Worm (Caenorhabditis elegans) whole organism, L1 larva: Measurements from ENCODE around the gene lgc-19.
A peak's percentile ranks its signal among the peaks of the same experiment; 100 is the strongest.

Source experiments
- C04F5.9 ChIP-seq: sonication (generic microtip); optimal IDR thresholded peaks from 2 replicates; lab custom pipeline; 2016; ENCODE audit warnings: missing genetic modification characterization, missing compliant biosample characterization
- aly-2 ChIP-seq: fragments of 150-350 bp; optimal IDR thresholded peaks from 2 replicates; lab custom pipeline; 2014; ENCODE audit warnings: missing biosample characterization, missing genetic modification characterization
- ama-1 ChIP-seq: fragments of 150-350 bp; optimal IDR thresholded peaks from 2 replicates; lab custom pipeline; 2014
- ceh-63 ChIP-seq: fragments of 200-800 bp; sonication (Bioruptor generic); optimal IDR thresholded peaks from 2 replicates; lab custom pipeline; 2018; ENCODE audit warnings: mild to moderate bottlenecking, missing genetic modification characterization, missing compliant biosample characterization
- dpl-1 ChIP-seq, 3 experiments: fragments of 150-350 bp in 2 of 3; sonication (generic microtip) in 1 of 3; optimal IDR thresholded peaks; 2 replicates each; lab custom pipeline; 2014 to 2017; ENCODE audit warnings: missing biosample characterization in 3 of 3, missing genetic modification characterization in 3 of 3, missing genetic modification reagents in 3 of 3
- efl-1 ChIP-seq, 4 experiments: fragments of 150-350 bp; optimal IDR thresholded peaks in 3 of 4; peaks in 1 of 4; 1 replicate in 1 of 4; 2 replicates in 3 of 4; lab custom pipeline; 2014; ENCODE audit warnings: missing biosample characterization in 2 of 4, missing genetic modification characterization in 2 of 4, missing genetic modification reagents in 2 of 4
- efl-3 ChIP-seq: fragments of 200-800 bp; sonication (Bioruptor generic); optimal IDR thresholded peaks from 2 replicates; lab custom pipeline; 2018; ENCODE audit warnings: mild to moderate bottlenecking, missing genetic modification characterization, missing compliant biosample characterization
- fkh-4 ChIP-seq: sonication (generic microtip); optimal IDR thresholded peaks from 2 replicates; lab custom pipeline; 2016; ENCODE audit warnings: missing compliant biosample characterization, missing genetic modification characterization, borderline replicate concordance
- fkh-8 ChIP-seq: sonication (generic microtip); optimal IDR thresholded peaks from 2 replicates; lab custom pipeline; 2016; ENCODE audit warnings: mild to moderate bottlenecking, missing genetic modification characterization, missing compliant biosample characterization
- fos-1 ChIP-seq: fragments of 150-350 bp; optimal IDR thresholded peaks from 2 replicates; lab custom pipeline; 2014; ENCODE audit warnings: missing biosample characterization, missing genetic modification characterization
- grh-1 ChIP-seq: fragments of 200-800 bp; sonication (Bioruptor generic); IDR thresholded peaks from 2 replicates; pipeline ENCODE4 v1.3.6; 2022; ENCODE audit warnings: missing genetic modification reagents, missing genetic modification characterization, missing compliant biosample characterization
- hpl-2 ChIP-seq: fragments of 150-350 bp; optimal IDR thresholded peaks from 2 replicates; lab custom pipeline; 2014; ENCODE audit warnings: missing biosample characterization, missing genetic modification reagents, missing genetic modification characterization
- jun-1 ChIP-seq: fragments of 150-350 bp; optimal IDR thresholded peaks from 2 replicates; lab custom pipeline; 2014; ENCODE audit warnings: missing biosample characterization, missing genetic modification reagents, missing genetic modification characterization
- lin-13 ChIP-seq: fragments of 150-350 bp; optimal IDR thresholded peaks from 2 replicates; lab custom pipeline; 2014; ENCODE audit warnings: missing biosample characterization, missing genetic modification reagents, missing genetic modification characterization
- lin-14 ChIP-seq: fragments of 200-800 bp; sonication (Bioruptor generic); optimal IDR thresholded peaks from 2 replicates; lab custom pipeline; 2018; ENCODE audit warnings: mild to moderate bottlenecking, missing genetic modification characterization, moderate library complexity, missing compliant biosample characterization
- mab-9 ChIP-seq: fragments of 200-800 bp; sonication (Bioruptor generic); IDR thresholded peaks from 2 replicates; pipeline ENCODE4 v1.3.6; 2022; ENCODE audit warnings: missing genetic modification reagents, missing genetic modification characterization, missing compliant biosample characterization
- mdl-1 ChIP-seq, 2 experiments: fragments of 150-350 bp; optimal IDR thresholded peaks; 2 replicates each; lab custom pipeline; 2014 to 2017; ENCODE audit warnings: missing biosample characterization in 2 of 2, missing genetic modification characterization in 2 of 2, inconsistent platforms in 1 of 2
- mef-2 ChIP-seq: fragments of 150-350 bp; optimal IDR thresholded peaks from 2 replicates; lab custom pipeline; 2014; ENCODE audit warnings: missing biosample characterization, missing genetic modification characterization
- nhr-12 ChIP-seq: sonication (generic microtip); optimal IDR thresholded peaks from 2 replicates; lab custom pipeline; 2017; ENCODE audit warnings: missing biosample characterization, missing genetic modification characterization
- nhr-237 ChIP-seq: fragments of 150-350 bp; optimal IDR thresholded peaks from 2 replicates; lab custom pipeline; 2014; ENCODE audit warnings: missing biosample characterization, missing genetic modification characterization
- nhr-47 ChIP-seq: sonication (generic microtip); optimal IDR thresholded peaks from 2 replicates; lab custom pipeline; 2016; ENCODE audit warnings: mild to moderate bottlenecking, missing genetic modification characterization, moderate library complexity, missing compliant biosample characterization
- nhr-76 ChIP-seq: sonication (generic microtip); optimal IDR thresholded peaks from 2 replicates; lab custom pipeline; 2017; ENCODE audit warnings: missing biosample characterization, missing genetic modification characterization
- nhr-90 ChIP-seq: sonication (generic microtip); optimal IDR thresholded peaks from 2 replicates; lab custom pipeline; 2016; ENCODE audit warnings: mild to moderate bottlenecking, missing genetic modification characterization, missing compliant biosample characterization; ENCODE audit not compliant: poor library complexity
- pag-3 ChIP-seq: sonication (generic microtip); optimal IDR thresholded peaks from 2 replicates; lab custom pipeline; 2017; ENCODE audit warnings: missing genetic modification characterization, mild to moderate bottlenecking, missing compliant biosample characterization, antibody characterized with exemption, borderline replicate concordance; ENCODE audit not compliant: insufficient read depth
- rnt-1 ChIP-seq: sonication (generic microtip); optimal IDR thresholded peaks from 2 replicates; lab custom pipeline; 2016; ENCODE audit warnings: mild to moderate bottlenecking, missing genetic modification characterization, moderate library complexity, missing compliant biosample characterization
- snpc-4 ChIP-seq: fragments of 150-350 bp; optimal IDR thresholded peaks from 2 replicates; lab custom pipeline; 2014; ENCODE audit warnings: missing biosample characterization, missing genetic modification characterization
- snu-23 ChIP-seq: sonication (generic microtip); optimal IDR thresholded peaks from 2 replicates; lab custom pipeline; 2016; ENCODE audit warnings: missing genetic modification characterization, missing compliant biosample characterization
- sox-4 ChIP-seq: sonication (generic microtip); optimal IDR thresholded peaks from 2 replicates; lab custom pipeline; 2016; ENCODE audit warnings: missing genetic modification characterization, missing compliant biosample characterization
- sptf-1 ChIP-seq: fragments of 150-350 bp; optimal IDR thresholded peaks from 2 replicates; lab custom pipeline; 2014; ENCODE audit warnings: missing biosample characterization, missing genetic modification characterization
- sup-37 ChIP-seq: fragments of 200-800 bp; sonication (Bioruptor generic); optimal IDR thresholded peaks from 2 replicates; lab custom pipeline; 2018; ENCODE audit warnings: mild to moderate bottlenecking, missing genetic modification characterization, missing compliant biosample characterization
- swsn-7 ChIP-seq: sonication (generic microtip); optimal IDR thresholded peaks from 2 replicates; lab custom pipeline; 2016; ENCODE audit warnings: missing genetic modification characterization, missing compliant biosample characterization
- tlp-1 ChIP-seq: fragments of 150-350 bp; optimal IDR thresholded peaks from 2 replicates; lab custom pipeline; 2014; ENCODE audit warnings: missing biosample characterization, missing genetic modification characterization
- unc-86 ChIP-seq: sonication (generic microtip); optimal IDR thresholded peaks from 2 replicates; lab custom pipeline; 2016; ENCODE audit warnings: missing genetic modification characterization, missing compliant biosample characterization
- unc-98 ChIP-seq: fragments of 200-800 bp; sonication (Bioruptor generic); IDR thresholded peaks from 2 replicates; pipeline ENCODE4 v1.3.6; 2022; ENCODE audit warnings: missing genetic modification characterization, missing compliant biosample characterization
- vab-15 ChIP-seq: sonication (generic microtip); optimal IDR thresholded peaks from 2 replicates; lab custom pipeline; 2017; ENCODE audit warnings: missing genotype, mild to moderate bottlenecking, missing genetic modification characterization, missing compliant biosample characterization
- ztf-11 ChIP-seq, 2 experiments: sonication (generic microtip); optimal IDR thresholded peaks; 2 replicates each; lab custom pipeline; 2016 to 2017; ENCODE audit warnings: missing genetic modification characterization in 2 of 2, missing biosample characterization in 1 of 2, missing compliant biosample characterization in 1 of 2

The lgc-19 gene

ce11 chrIV:15946507-15946906 lies 16.0 kb downstream of the lgc-19 start, which contains the start of gene skr-10:
TSS of gene skr-10 (plus strand) at chrIV:15946807.
- TF ChIP-seq aly-2 (tag; lab: Kevin White, UChicago) (no peak), tlp-1 (no peak), nhr-47 (tag; lab: Kevin White, UChicago) (no peak), lin-14 (no peak), ama-1 (no peak), pag-3 (tag; lab: Kevin White, UChicago) (no peak), efl-3 (GFP tag; lab: Kevin White, UChicago) (no peak), dpl-1 (GFP tag; optimal IDR thresholded peaks at IDR 0.05; lab: Kevin White, UChicago) (no peak), mdl-1 (tag; optimal IDR thresholded peaks at IDR 0.05; lab: Kevin White, UChicago) (no peak), unc-98 (GFP tag; lab: Robert Waterston, UW) (no peak), sptf-1 (tag; lab: Kevin White, UChicago) (no peak), fos-1 (no peak), unc-86 (no peak), nhr-12 (tag; lab: Kevin White, UChicago) (no peak)

- TF ChIP-seq unc-98 (GFP tag; lab: Robert Waterston, UW) (no peak), vab-15 (tag; lab: Kevin White, UChicago) (no peak), mef-2 (tag; lab: Kevin White, UChicago) (no peak), sox-4 (no peak), ztf-11 (tag; optimal IDR thresholded peaks at IDR 0.05; lab: Kevin White, UChicago) (no peak), hpl-2 (GFP tag; lab: Kevin White, UChicago) (no peak), mab-9 (no peak), snpc-4 (no peak)
Measured at ce11 chrIV:15941403-15941802, 21.1 kb downstream of the lgc-19 start, which contains the start of gene Y105C5B.11. TSS of gene Y105C5B.11 (minus strand) at chrIV:15941503.

DNA sequence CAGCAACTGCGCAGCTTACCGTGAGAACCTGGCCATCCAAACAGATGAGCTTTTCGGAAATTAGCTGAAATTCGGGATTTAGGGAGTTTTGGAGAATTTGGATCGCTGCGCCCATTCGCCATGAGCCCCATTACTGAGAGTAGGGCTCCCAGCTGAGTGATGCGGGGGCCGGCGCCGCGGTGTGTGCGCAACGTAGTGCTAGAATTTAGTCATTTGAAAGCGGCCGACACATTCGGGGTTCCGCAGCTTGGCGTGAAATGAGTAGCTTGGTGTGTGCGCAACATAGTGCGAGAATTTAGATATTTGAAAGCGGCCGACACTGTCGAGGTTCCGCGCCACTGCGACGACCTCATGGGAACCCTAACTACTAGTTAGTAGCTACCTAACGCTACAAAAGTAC lies 21.7 kb downstream of the lgc-19 start:
- TF ChIP-seq rnt-1 (tag; lab: Kevin White, UChicago) (no peak), fkh-4 (tag; lab: Kevin White, UChicago) (no peak), efl-1 (optimal IDR thresholded peaks at IDR 0.05; lab: Kevin White, UChicago) (no peak), efl-1 (GFP tag; optimal IDR thresholded peaks at IDR 0.05 in 1 of 2; lab: Kevin White, UChicago) (peak in 1 of 2 experiments; percentile 18), ama-1 (no peak), C04F5.9 (tag; lab: Kevin White, UChicago) (no peak), grh-1 (no peak)

ce11 chrIV:15938471-15938870 lies 24.0 kb downstream of the lgc-19 start:
- TF ChIP-seq nhr-237 (tag; lab: Kevin White, UChicago) (no peak), rnt-1 (tag; lab: Kevin White, UChicago) (no peak), nhr-90 (tag; lab: Kevin White, UChicago) (no peak), mef-2 (tag; lab: Kevin White, UChicago) (no peak), snu-23 (GFP tag; lab: Kevin White, UChicago) (no peak), pag-3 (tag; lab: Kevin White, UChicago) (no peak), fkh-8 (tag; lab: Kevin White, UChicago) (no peak), nhr-76 (no peak), sup-37 (no peak), jun-1 (tag; lab: Kevin White, UChicago) (no peak), swsn-7 (tag; lab: Kevin White, UChicago) (no peak), ceh-63 (GFP tag; lab: Kevin White, UChicago) (no peak), lin-13 (GFP tag; lab: Kevin White, UChicago) (no peak)
